Worm (Caenorhabditis elegans) whole organism, young adult: ENCODE data around the gene R08F11.7.

Experiments used
- B0019.2 ChIP-seq: fragments of 200-800 bp; sonication (Bioruptor generic); conservative IDR thresholded peaks from 2 replicates; pipeline ENCODE4 v1.3.6; 2022; ENCODE audit warnings: missing genetic modification reagents, missing genetic modification characterization, missing compliant biosample characterization
- T26A5.8 ChIP-seq: sonication (generic microtip); optimal IDR thresholded peaks from 2 replicates; lab custom pipeline; 2016; ENCODE audit warnings: missing genetic modification characterization, missing compliant biosample characterization
- ama-1 ChIP-seq, 3 experiments: fragments of 150-350 bp in 1 of 3; sonication (generic microtip) in 2 of 3; optimal IDR thresholded peaks; 2 replicates each; lab custom pipeline; 2014 to 2018; ENCODE audit warnings: missing biosample characterization in 2 of 3, missing genetic modification characterization in 2 of 3, missing genetic modification reagents in 2 of 3
- aptf-3 ChIP-seq: fragments of 200-800 bp; sonication (Bioruptor generic); IDR thresholded peaks from 2 replicates; pipeline ENCODE4 v1.3.6; 2022; ENCODE audit warnings: missing genetic modification characterization, missing compliant biosample characterization
- ceh-100 ChIP-seq: fragments of 200-800 bp; sonication (Bioruptor generic); IDR thresholded peaks from 2 replicates; pipeline ENCODE4 v1.3.6; 2022; ENCODE audit warnings: missing genetic modification reagents, missing genetic modification characterization, missing compliant biosample characterization
- ceh-58 ChIP-seq: fragments of 200-800 bp; sonication (Bioruptor generic); IDR thresholded peaks from 2 replicates; pipeline ENCODE4 v1.3.6; 2022; ENCODE audit warnings: missing genetic modification characterization, missing compliant biosample characterization
- ets-4 ChIP-seq: fragments of 200-800 bp; sonication (Bioruptor generic); optimal IDR thresholded peaks from 2 replicates; lab custom pipeline; 2018; ENCODE audit warnings: mild to moderate bottlenecking, missing genetic modification characterization, missing compliant biosample characterization
- rec-8 ChIP-seq, 2 experiments: sonication (generic microtip); optimal IDR thresholded peaks; 2 replicates each; lab custom pipeline; 2016; ENCODE audit warnings: mild to moderate bottlenecking in 2 of 2, missing genetic modification characterization in 2 of 2, missing genetic modification reagents in 2 of 2, missing genotype in 2 of 2, missing biosample characterization in 1 of 2, missing compliant biosample characterization in 1 of 2, moderate library complexity in 1 of 2
- sdz-38 ChIP-seq: sonication (generic microtip); optimal IDR thresholded peaks from 2 replicates; lab custom pipeline; 2016; ENCODE audit warnings: missing genotype, missing genetic modification characterization, missing compliant biosample characterization
- snpc-3.4 ChIP-seq: sonication (generic microtip); optimal IDR thresholded peaks from 2 replicates; lab custom pipeline; 2017; ENCODE audit warnings: missing genetic modification characterization, mild to moderate bottlenecking, missing compliant biosample characterization, antibody characterized with exemption, moderate library complexity, missing genotype, missing genetic modification reagents
- unc-130 ChIP-seq: sonication (generic microtip); optimal IDR thresholded peaks from 2 replicates; lab custom pipeline; 2016; ENCODE audit warnings: missing genetic modification reagents, missing genetic modification characterization, missing compliant biosample characterization
- unc-62 ChIP-seq: fragments of 150-350 bp; optimal IDR thresholded peaks from 2 replicates; lab custom pipeline; 2014; ENCODE audit warnings: missing biosample characterization, missing genetic modification reagents, missing genetic modification characterization

DNA sequence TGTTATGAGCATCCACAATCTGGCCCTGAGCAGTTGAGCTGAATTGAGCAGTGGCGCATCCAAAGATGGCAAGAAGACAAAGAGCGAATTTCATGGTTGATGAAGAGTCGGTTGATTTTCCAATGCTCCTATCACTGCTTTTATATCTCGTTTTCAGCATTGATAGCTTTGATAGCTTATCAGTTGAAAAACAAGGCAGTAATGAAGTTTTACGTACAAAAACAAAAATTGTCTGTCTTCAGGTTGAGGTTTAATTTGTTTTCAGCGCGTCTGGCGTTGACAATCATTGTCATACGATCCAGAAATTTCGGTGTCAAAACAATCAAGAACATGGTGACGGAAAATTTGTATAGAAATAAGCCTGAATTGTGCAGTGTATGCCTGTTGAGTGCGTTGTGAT lies 21.7 kb downstream of the R08F11.7 start, which contains the start of gene scl-13:
- TF ChIP-seq rec-8 (tag; optimal IDR thresholded peaks at IDR 0.05; lab: Kevin White, UChicago) (no peak), unc-130 (GFP tag; lab: Kevin White, UChicago) (no peak), aptf-3 (GFP tag; lab: Robert Waterston, UW) (no peak), ceh-58 (no peak), ama-1 (optimal IDR thresholded peaks at IDR 0.05; lab: Kevin White, UChicago) (no peak), ama-1 (GFP tag; optimal IDR thresholded peaks at IDR 0.05; lab: Kevin White, UChicago) (no peak), unc-62 (GFP tag; lab: Kevin White, UChicago) (no peak), B0019.2 (GFP tag; lab: Robert Waterston, UW) (no peak), ceh-100 (GFP tag; lab: Robert Waterston, UW) (no peak), ets-4 (GFP tag; lab: Kevin White, UChicago) (no peak), snpc-3.4 (tag; lab: Kevin White, UChicago) (no peak), T26A5.8 (tag; lab: Kevin White, UChicago) (no peak), sdz-38 (tag; lab: Kevin White, UChicago) (no peak)
